Fruit fly (Drosophila melanogaster) whole organism, prepupa: ENCODE measurements around the gene CG15034.
A peak's percentile ranks its signal among the peaks of the same experiment; 100 is the strongest.

Experiments
- Blimp-1 ChIP-seq: fragments of 200-800 bp; sonication (Bioruptor generic); optimal IDR thresholded peaks from 3 replicates; lab custom pipeline; 2017; ENCODE audit warnings: missing biosample characterization, missing genetic modification characterization, mild to moderate bottlenecking, moderate library complexity, missing genetic modification reagents
- CG10631 ChIP-seq: fragments of 200-800 bp; sonication (Bioruptor generic); optimal IDR thresholded peaks from 2 replicates; lab custom pipeline; 2016; ENCODE audit warnings: missing biosample characterization, missing genetic modification characterization
- CG11294 ChIP-seq: fragments of 200-800 bp; sonication (Bioruptor generic); IDR thresholded peaks from 2 replicates; pipeline ENCODE4 v1.3.6; 2022; ENCODE audit warnings: missing biosample characterization, missing genetic modification characterization
- CG11902 ChIP-seq: fragments of 200-800 bp; sonication (Bioruptor generic); optimal IDR thresholded peaks from 3 replicates; lab custom pipeline; 2016; ENCODE audit warnings: missing biosample characterization, missing genetic modification characterization
- CG1621 ChIP-seq: fragments of 200-800 bp; sonication (Bioruptor generic); optimal IDR thresholded peaks from 3 replicates; lab custom pipeline; 2018; ENCODE audit warnings: missing biosample characterization, mild to moderate bottlenecking, missing genetic modification characterization
- CG16779 ChIP-seq: fragments of 200-800 bp; sonication (Bioruptor generic); optimal IDR thresholded peaks from 3 replicates; lab custom pipeline; 2017; ENCODE audit warnings: missing biosample characterization, mild to moderate bottlenecking, missing genetic modification characterization
- CG3032 ChIP-seq: fragments of 200-800 bp; optimal IDR thresholded peaks from 2 replicates; lab custom pipeline; 2019; ENCODE audit warnings: missing biosample characterization, mild to moderate bottlenecking, missing genetic modification characterization, moderate library complexity
- CG31627 ChIP-seq: fragments of 200-800 bp; sonication (Bioruptor generic); optimal IDR thresholded peaks from 3 replicates; lab custom pipeline; 2016; ENCODE audit warnings: missing biosample characterization, missing genetic modification characterization
- CG6792 ChIP-seq: fragments of 200-800 bp; sonication (Bioruptor generic); optimal IDR thresholded peaks from 3 replicates; lab custom pipeline; 2016; ENCODE audit warnings: missing biosample characterization, missing genetic modification characterization
- CG6854 ChIP-seq: fragments of 200-800 bp; sonication (Bioruptor generic); optimal IDR thresholded peaks from 2 replicates; lab custom pipeline; 2017; ENCODE audit warnings: missing biosample characterization, mild to moderate bottlenecking, missing genetic modification characterization
- CG7368 ChIP-seq: fragments of 200-800 bp; sonication (Bioruptor generic); optimal IDR thresholded peaks from 3 replicates; lab custom pipeline; 2016; ENCODE audit warnings: missing biosample characterization, missing genetic modification characterization
- CG8119 ChIP-seq: fragments of 200-800 bp; sonication (Bioruptor generic); IDR thresholded peaks from 3 replicates; pipeline ENCODE4 v1.3.6; 2022; ENCODE audit warnings: missing biosample characterization, missing genetic modification characterization
- CG8319 ChIP-seq: fragments of 200-800 bp; sonication (Bioruptor generic); optimal IDR thresholded peaks from 3 replicates; lab custom pipeline; 2016; ENCODE audit warnings: missing biosample characterization, missing genetic modification characterization
- CG8632 ChIP-seq: fragments of 200-800 bp; sonication (Bioruptor generic); optimal IDR thresholded peaks from 3 replicates; lab custom pipeline; 2016; ENCODE audit warnings: missing biosample characterization, missing genetic modification characterization
- Eip75B ChIP-seq: fragments of 200-800 bp; sonication (Bioruptor generic); optimal IDR thresholded peaks from 3 replicates; lab custom pipeline; 2016; ENCODE audit warnings: missing biosample characterization, missing genetic modification characterization
- Eip78C ChIP-seq: fragments of 200-800 bp; sonication (Bioruptor generic); peaks from one replicate; lab custom pipeline; 2016; ENCODE audit warnings: missing biosample characterization, missing genetic modification characterization
- Eip93F ChIP-seq: fragments of 200-800 bp; sonication (Bioruptor generic); optimal IDR thresholded peaks from 2 replicates; lab custom pipeline; 2016; ENCODE audit warnings: missing biosample characterization, mild to moderate bottlenecking, missing genetic modification characterization
- Ets21C ChIP-seq: fragments of 200-800 bp; sonication (Bioruptor generic); optimal IDR thresholded peaks from 3 replicates; lab custom pipeline; 2016; ENCODE audit warnings: missing biosample characterization, missing genetic modification characterization
- Ets96B ChIP-seq: fragments of 200-800 bp; optimal IDR thresholded peaks from 2 replicates; lab custom pipeline; 2019; ENCODE audit warnings: missing biosample characterization, mild to moderate bottlenecking, missing genetic modification characterization, moderate library complexity
- Gug ChIP-seq: fragments of 200-800 bp; sonication (Bioruptor generic); IDR thresholded peaks from 2 replicates; pipeline ENCODE4 v1.3.6; 2022; ENCODE audit warnings: missing biosample characterization, missing genetic modification characterization
- Hr39 ChIP-seq: fragments of 200-800 bp; sonication (Bioruptor generic); optimal IDR thresholded peaks from 2 replicates; lab custom pipeline; 2016; ENCODE audit warnings: missing biosample characterization, missing genetic modification characterization
- Hr4 ChIP-seq: fragments of 200-800 bp; sonication (Bioruptor generic); optimal IDR thresholded peaks from 3 replicates; lab custom pipeline; 2016; ENCODE audit warnings: missing biosample characterization, missing genetic modification characterization
- Lpt ChIP-seq: fragments of 200-800 bp; sonication (Bioruptor generic); optimal IDR thresholded peaks from 3 replicates; lab custom pipeline; 2016; ENCODE audit warnings: missing biosample characterization, missing genetic modification characterization
- OdsH ChIP-seq: fragments of 200-800 bp; sonication (Bioruptor generic); optimal IDR thresholded peaks from 3 replicates; lab custom pipeline; 2016; ENCODE audit warnings: missing biosample characterization, missing genetic modification characterization
- Smox ChIP-seq: fragments of 200-800 bp; sonication (Bioruptor generic); optimal IDR thresholded peaks from 3 replicates; lab custom pipeline; 2016; ENCODE audit warnings: missing biosample characterization, missing genetic modification characterization
- Sox102F ChIP-seq: fragments of 200-800 bp; sonication (Bioruptor generic); optimal IDR thresholded peaks from 2 replicates; lab custom pipeline; 2016; ENCODE audit warnings: missing biosample characterization, mild to moderate bottlenecking, missing genetic modification characterization
- Sox14 ChIP-seq: fragments of 200-800 bp; sonication (Bioruptor generic); optimal IDR thresholded peaks from 3 replicates; lab custom pipeline; 2016; ENCODE audit warnings: missing biosample characterization, missing genetic modification characterization
- Sox15 ChIP-seq: fragments of 200-800 bp; sonication (Bioruptor generic); optimal IDR thresholded peaks from 3 replicates; lab custom pipeline; 2016; ENCODE audit warnings: missing biosample characterization, missing genetic modification characterization
- achi ChIP-seq: fragments of 200-800 bp; sonication (Bioruptor generic); optimal IDR thresholded peaks from 3 replicates; lab custom pipeline; 2016; ENCODE audit warnings: missing biosample characterization, missing genetic modification characterization
- cyc ChIP-seq: fragments of 200-800 bp; sonication (Bioruptor generic); optimal IDR thresholded peaks from 3 replicates; lab custom pipeline; 2016; ENCODE audit warnings: missing biosample characterization, missing genetic modification characterization
- dsx ChIP-seq: fragments of 200-800 bp; optimal IDR thresholded peaks from 3 replicates; lab custom pipeline; 2019; ENCODE audit warnings: missing biosample characterization, mild to moderate bottlenecking, missing genetic modification characterization, moderate library complexity; ENCODE audit not compliant: poor library complexity, severe bottlenecking
- eg ChIP-seq: fragments of 200-800 bp; sonication (Bioruptor generic); IDR thresholded peaks from 3 replicates; pipeline ENCODE4 v1.3.6; 2022; ENCODE audit warnings: missing biosample characterization, missing genetic modification characterization
- esn ChIP-seq: fragments of 200-800 bp; sonication (Bioruptor generic); optimal IDR thresholded peaks from 2 replicates; lab custom pipeline; 2016; ENCODE audit warnings: missing biosample characterization, mild to moderate bottlenecking, missing genetic modification characterization, moderate library complexity
- fd85E ChIP-seq: fragments of 200-800 bp; sonication (Bioruptor generic); optimal IDR thresholded peaks from 3 replicates; lab custom pipeline; 2016; ENCODE audit warnings: missing biosample characterization, missing genetic modification characterization
- fkh ChIP-seq: fragments of 200-800 bp; sonication (Bioruptor generic); optimal IDR thresholded peaks from 3 replicates; lab custom pipeline; 2017; ENCODE audit warnings: missing biosample characterization, mild to moderate bottlenecking, missing genetic modification characterization, moderate library complexity
- net ChIP-seq: fragments of 200-800 bp; sonication (Bioruptor generic); optimal IDR thresholded peaks from 3 replicates; lab custom pipeline; 2016; ENCODE audit warnings: missing biosample characterization, missing genetic modification characterization
- ss ChIP-seq, 2 experiments: fragments of 200-800 bp; sonication (Bioruptor generic); optimal IDR thresholded peaks; 2 replicates in 1 of 2; 3 replicates in 1 of 2; lab custom pipeline; 2017 to 2018; ENCODE audit warnings: mild to moderate bottlenecking in 2 of 2, missing biosample characterization in 2 of 2, missing genetic modification characterization in 2 of 2, moderate library complexity in 1 of 2
- svp ChIP-seq: fragments of 200-800 bp; sonication (Bioruptor generic); peaks from one replicate; lab custom pipeline; 2016; ENCODE audit warnings: missing biosample characterization, missing genetic modification characterization
- vri ChIP-seq: fragments of 200-800 bp; sonication (Bioruptor generic); optimal IDR thresholded peaks from 3 replicates; lab custom pipeline; 2016; ENCODE audit warnings: missing biosample characterization, mild to moderate bottlenecking, missing genetic modification characterization

The CG15034 gene

dm6 chrX:7324816-7325246 lies 22.5 kb downstream of the CG15034 start (continued):
- TF ChIP-seq Sox15 (GFP tag; lab: Kevin White, UChicago) (peak; percentile 93), vri (GFP tag; lab: Kevin White, UChicago) (peak; percentile 94), Ets21C (peak; percentile 88), fd85E (GFP tag; lab: Kevin White, UChicago) (peak; percentile 92), dsx (GFP tag; lab: Kevin White, UChicago) (peak; percentile 98), CG10631 (GFP tag; lab: Kevin White, UChicago) (peak; percentile 97), net (peak; percentile 98), eg (GFP tag; lab: Robert Waterston, UW) (peak; percentile 99), Sox102F (GFP tag; lab: Kevin White, UChicago) (peak; percentile 96), Smox (GFP tag; lab: Kevin White, UChicago) (peak; percentile 97), Blimp-1 (GFP tag; lab: Kevin White, UChicago) (peak; percentile 91), CG3032 (tag; lab: Kevin White, UChicago) (peak; percentile 98), OdsH (GFP tag; lab: Kevin White, UChicago) (peak; percentile 97), Sox14 (GFP tag; lab: Kevin White, UChicago) (peak; percentile 95), CG6854 (peak; percentile 95), CG8319 (GFP tag; lab: Kevin White, UChicago) (peak; percentile 94), CG6792 (GFP tag; lab: Kevin White, UChicago) (peak; percentile 98), Gug (GFP tag; lab: Robert Waterston, UW) (peak; percentile 97), ss (GFP tag; optimal IDR thresholded peaks at IDR 0.05; lab: Kevin White, UChicago) (peak; percentile 98 to 99), CG11294 (GFP tag; lab: Robert Waterston, UW) (peak; percentile 95), Eip75B (GFP tag; lab: Kevin White, UChicago) (peak; percentile 97), CG16779 (tag; lab: Kevin White, UChicago) (peak; percentile 97), Eip78C (GFP tag; lab: Kevin White, UChicago) (peak; percentile 99), Lpt (GFP tag; lab: Kevin White, UChicago) (peak; percentile 98), achi (GFP tag; lab: Kevin White, UChicago) (peak; percentile 97), svp (GFP tag; lab: Kevin White, UChicago) (peak; percentile 99), Eip93F (peak; percentile 94), esn (GFP tag; lab: Kevin White, UChicago) (peak; percentile 98), CG7368 (GFP tag; lab: Kevin White, UChicago) (peak; percentile 96), CG11902 (GFP tag; lab: Kevin White, UChicago) (peak; percentile 88), Ets96B (tag; lab: Kevin White, UChicago) (peak; percentile 98), CG8119 (GFP tag; lab: Robert Waterston, UW) (peak; percentile 99), CG1621 (tag; lab: Kevin White, UChicago) (peak; percentile 96), Hr4 (GFP tag; lab: Kevin White, UChicago) (peak; percentile 96)

- 0 out of 3 replicates have a peak, but pooled peaks have one; percentile 22 for TF ChIP-seq eg (GFP tag; lab: Robert Waterston, UW)
- TF ChIP-seq cyc (GFP tag; lab: Kevin White, UChicago), result peak; percentile 33
- TF ChIP-seq CG3032 (tag; lab: Kevin White, UChicago), result peak; percentile 16
- peak; percentile 36 for TF ChIP-seq CG10631 (GFP tag; lab: Kevin White, UChicago)
- TF ChIP-seq CG8632 (GFP tag; lab: Kevin White, UChicago), result no peak
- peak; percentile 28 for TF ChIP-seq fkh (GFP tag; lab: Kevin White, UChicago)
- TF ChIP-seq Eip78C (GFP tag; lab: Kevin White, UChicago), result peak; percentile 20
- peak; percentile 31 for TF ChIP-seq CG31627 (GFP tag; lab: Kevin White, UChicago)
- TF ChIP-seq achi (GFP tag; lab: Kevin White, UChicago), result no peak
- TF ChIP-seq Sox102F (GFP tag; lab: Kevin White, UChicago), result no peak
- peak; percentile 7 for TF ChIP-seq OdsH (GFP tag; lab: Kevin White, UChicago)
- TF ChIP-seq Sox14 (GFP tag; lab: Kevin White, UChicago), result peak; percentile 51
- peak; percentile 14 for TF ChIP-seq Hr39 (GFP tag; lab: Kevin White, UChicago)
- TF ChIP-seq, all 60 proteins: peak for 10
Measured at dm6 chrX:7323649-7324511, 23.4 kb downstream of the CG15034 start, which contains the start of the genes Atg5 and Dok. Atg5 (minus strand) TSS chrX:7323770. Dok (plus strand) TSS chrX:7324214.
